Worm (Caenorhabditis elegans) whole organism, mixed stage, embryonic: Measurements from ENCODE around the gene scav-3.

Experiments
- M03D4.4 ChIP-seq: sonication (generic microtip); optimal IDR thresholded peaks from 2 replicates; lab custom pipeline; 2017; ENCODE audit warnings: mild to moderate bottlenecking, missing genetic modification characterization, missing compliant biosample characterization
- elt-1 ChIP-seq: sonication (generic microtip); optimal IDR thresholded peaks from 2 replicates; lab custom pipeline; 2017; ENCODE audit warnings: missing genetic modification characterization, mild to moderate bottlenecking, missing compliant biosample characterization, antibody characterized with exemption, moderate library complexity, borderline replicate concordance; ENCODE audit not compliant: insufficient read depth
- elt-3 ChIP-seq: fragments of 150-350 bp; optimal IDR thresholded peaks from 2 replicates; lab custom pipeline; 2014; ENCODE audit warnings: missing biosample characterization, missing genetic modification characterization
- mab-5 ChIP-seq: fragments of 150-350 bp; optimal IDR thresholded peaks from 2 replicates; lab custom pipeline; 2014; ENCODE audit warnings: missing biosample characterization, missing genetic modification characterization
- nhr-28 ChIP-seq: fragments of 150-350 bp; optimal IDR thresholded peaks from 2 replicates; lab custom pipeline; 2014; ENCODE audit warnings: missing biosample characterization, missing genetic modification characterization
- snpc-4 ChIP-seq: fragments of 150-350 bp; optimal IDR thresholded peaks from 2 replicates; lab custom pipeline; 2014; ENCODE audit warnings: missing biosample characterization, missing genetic modification characterization

DNA sequence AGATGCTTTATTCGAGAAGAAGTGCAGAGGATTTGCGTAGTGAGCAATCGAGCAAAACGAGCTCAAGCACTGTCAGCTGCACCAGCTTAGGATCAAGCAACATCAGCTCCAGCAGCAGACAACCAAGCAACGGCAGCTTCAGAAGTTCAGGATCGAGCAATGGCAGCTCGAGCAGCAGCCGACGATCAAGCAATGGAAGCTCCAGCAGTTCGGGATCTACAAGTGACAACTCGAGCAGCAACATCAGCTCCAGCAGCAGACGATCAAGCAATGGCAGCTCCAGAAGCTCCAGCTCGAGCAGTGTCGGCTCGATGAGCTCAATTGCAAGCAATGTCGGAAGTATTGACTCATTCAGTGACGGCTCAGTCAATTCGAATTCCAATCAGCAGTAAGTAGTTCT is 17.6 kb downstream of the scav-3 start:
- no peak for TF ChIP-seq mab-5 (tag; lab: Kevin White, UChicago)
- no peak for TF ChIP-seq snpc-4 (tag; lab: Kevin White, UChicago)
- no peak for TF ChIP-seq elt-3
- TF ChIP-seq M03D4.4 (tag; lab: Kevin White, UChicago) = no peak
- TF ChIP-seq elt-1 = no peak
- TF ChIP-seq nhr-28 (tag; lab: Kevin White, UChicago) = no peak
